Worm (Caenorhabditis elegans) whole organism, L1 larva: Measurements from ENCODE around the gene srd-2.

Source experiments
- C34B4.2 ChIP-seq: sonication (generic microtip); optimal IDR thresholded peaks from 2 replicates; lab custom pipeline; 2017; ENCODE audit warnings: mild to moderate bottlenecking, missing genetic modification characterization, missing compliant biosample characterization
- blmp-1 ChIP-seq: fragments of 150-350 bp; optimal IDR thresholded peaks from 2 replicates; lab custom pipeline; 2014; ENCODE audit warnings: missing biosample characterization, missing genetic modification characterization
- ceh-63 ChIP-seq: fragments of 200-800 bp; sonication (Bioruptor generic); optimal IDR thresholded peaks from 2 replicates; lab custom pipeline; 2018; ENCODE audit warnings: mild to moderate bottlenecking, missing genetic modification characterization, missing compliant biosample characterization
- ceh-82 ChIP-seq, 3 experiments: fragments of 150-350 bp in 1 of 3; sonication (generic microtip) in 2 of 3; optimal IDR thresholded peaks; 2 replicates each; lab custom pipeline; 2014 to 2017; ENCODE audit warnings: missing biosample characterization in 3 of 3, missing genetic modification characterization in 3 of 3
- ceh-90 ChIP-seq: sonication (generic microtip); optimal IDR thresholded peaks from 2 replicates; lab custom pipeline; 2016; ENCODE audit warnings: missing genetic modification characterization, missing compliant biosample characterization
- dsc-1 ChIP-seq: sonication (generic microtip); optimal IDR thresholded peaks from 2 replicates; lab custom pipeline; 2016; ENCODE audit warnings: mild to moderate bottlenecking, missing genetic modification characterization, missing compliant biosample characterization
- efl-1 ChIP-seq, 4 experiments: fragments of 150-350 bp; optimal IDR thresholded peaks in 3 of 4; peaks in 1 of 4; 1 replicate in 1 of 4; 2 replicates in 3 of 4; lab custom pipeline; 2014; ENCODE audit warnings: missing biosample characterization in 2 of 4, missing genetic modification characterization in 2 of 4, missing genetic modification reagents in 2 of 4
- egl-13 ChIP-seq: sonication (generic microtip); optimal IDR thresholded peaks from 2 replicates; lab custom pipeline; 2016; ENCODE audit warnings: missing genotype, missing genetic modification reagents, missing genetic modification characterization, missing compliant biosample characterization
- egl-27 ChIP-seq, 2 experiments: fragments of 150-350 bp in 1 of 2; sonication (generic microtip); optimal IDR thresholded peaks; 3 replicates each; lab custom pipeline; 2017 to 2018; ENCODE audit warnings: missing biosample characterization in 2 of 2, missing genetic modification characterization in 2 of 2, missing genetic modification reagents in 2 of 2
- elt-2 ChIP-seq: sonication (generic microtip); optimal IDR thresholded peaks from 2 replicates; lab custom pipeline; 2016; ENCODE audit warnings: missing genetic modification characterization, mild to moderate bottlenecking, inconsistent platforms, missing compliant biosample characterization, missing genetic modification reagents
- ets-5 ChIP-seq: fragments of 200-800 bp; sonication (Bioruptor generic); IDR thresholded peaks from 2 replicates; pipeline ENCODE4 v1.3.6; 2022; ENCODE audit warnings: missing genetic modification characterization, missing compliant biosample characterization
- fkh-10 ChIP-seq: sonication (generic microtip); optimal IDR thresholded peaks from 2 replicates; lab custom pipeline; 2017; ENCODE audit warnings: missing biosample characterization, missing genetic modification reagents, missing genetic modification characterization
- fos-1 ChIP-seq: fragments of 150-350 bp; optimal IDR thresholded peaks from 2 replicates; lab custom pipeline; 2014; ENCODE audit warnings: missing biosample characterization, missing genetic modification characterization
- hlh-4 ChIP-seq: sonication (generic microtip); optimal IDR thresholded peaks from 2 replicates; lab custom pipeline; 2016; ENCODE audit warnings: mild to moderate bottlenecking, missing genetic modification characterization, missing compliant biosample characterization
- lin-14 ChIP-seq: fragments of 200-800 bp; sonication (Bioruptor generic); optimal IDR thresholded peaks from 2 replicates; lab custom pipeline; 2018; ENCODE audit warnings: mild to moderate bottlenecking, missing genetic modification characterization, moderate library complexity, missing compliant biosample characterization
- lin-15B ChIP-seq: fragments of 150-350 bp; sonication (generic microtip); optimal IDR thresholded peaks from 3 replicates; lab custom pipeline; 2014; ENCODE audit warnings: missing biosample characterization, missing genetic modification characterization
- lin-35 ChIP-seq, 2 experiments: fragments of 150-350 bp; optimal IDR thresholded peaks; 2 replicates each; lab custom pipeline; 2014; ENCODE audit warnings: missing biosample characterization in 2 of 2, missing genetic modification characterization in 2 of 2, missing genetic modification reagents in 2 of 2
- lsy-2 ChIP-seq, 2 experiments: fragments of 150-350 bp; optimal IDR thresholded peaks; 2 replicates each; lab custom pipeline; 2014; ENCODE audit warnings: missing biosample characterization in 2 of 2, missing genetic modification characterization in 2 of 2
- mdl-1 ChIP-seq, 2 experiments: fragments of 150-350 bp; optimal IDR thresholded peaks; 2 replicates each; lab custom pipeline; 2014 to 2017; ENCODE audit warnings: missing biosample characterization in 2 of 2, missing genetic modification characterization in 2 of 2, inconsistent platforms in 1 of 2
- mef-2 ChIP-seq: fragments of 150-350 bp; optimal IDR thresholded peaks from 2 replicates; lab custom pipeline; 2014; ENCODE audit warnings: missing biosample characterization, missing genetic modification characterization
- nhr-11 ChIP-seq: fragments of 150-350 bp; optimal IDR thresholded peaks from 2 replicates; lab custom pipeline; 2014; ENCODE audit warnings: missing biosample characterization, missing genetic modification characterization
- nhr-19 ChIP-seq: fragments of 200-800 bp; sonication (Bioruptor generic); conservative IDR thresholded peaks from 2 replicates; pipeline ENCODE4 v1.3.6; 2022; ENCODE audit warnings: missing genetic modification characterization, missing compliant biosample characterization
- nhr-47 ChIP-seq: sonication (generic microtip); optimal IDR thresholded peaks from 2 replicates; lab custom pipeline; 2016; ENCODE audit warnings: mild to moderate bottlenecking, missing genetic modification characterization, moderate library complexity, missing compliant biosample characterization
- nhr-71 ChIP-seq: sonication (generic microtip); optimal IDR thresholded peaks from 2 replicates; lab custom pipeline; 2016; ENCODE audit warnings: mild to moderate bottlenecking, missing genetic modification characterization, moderate library complexity, missing compliant biosample characterization
- nhr-76 ChIP-seq: sonication (generic microtip); optimal IDR thresholded peaks from 2 replicates; lab custom pipeline; 2017; ENCODE audit warnings: missing biosample characterization, missing genetic modification characterization
- nhr-77 ChIP-seq: fragments of 150-350 bp; optimal IDR thresholded peaks from 2 replicates; lab custom pipeline; 2014; ENCODE audit warnings: missing biosample characterization, missing genetic modification characterization
- nhr-90 ChIP-seq: sonication (generic microtip); optimal IDR thresholded peaks from 2 replicates; lab custom pipeline; 2016; ENCODE audit warnings: mild to moderate bottlenecking, missing genetic modification characterization, missing compliant biosample characterization; ENCODE audit not compliant: poor library complexity
- pqm-1 ChIP-seq: sonication (generic microtip); optimal IDR thresholded peaks from 3 replicates; lab custom pipeline; 2017; ENCODE audit warnings: missing biosample characterization, missing genetic modification characterization
- rnt-1 ChIP-seq: sonication (generic microtip); optimal IDR thresholded peaks from 2 replicates; lab custom pipeline; 2016; ENCODE audit warnings: mild to moderate bottlenecking, missing genetic modification characterization, moderate library complexity, missing compliant biosample characterization
- snu-23 ChIP-seq: sonication (generic microtip); optimal IDR thresholded peaks from 2 replicates; lab custom pipeline; 2016; ENCODE audit warnings: missing genetic modification characterization, missing compliant biosample characterization
- swsn-7 ChIP-seq: sonication (generic microtip); optimal IDR thresholded peaks from 2 replicates; lab custom pipeline; 2016; ENCODE audit warnings: missing genetic modification characterization, missing compliant biosample characterization
- unc-130 ChIP-seq: fragments of 150-350 bp; optimal IDR thresholded peaks from 2 replicates; lab custom pipeline; 2017; ENCODE audit warnings: missing biosample characterization, missing genetic modification characterization, inconsistent platforms
- unc-30 ChIP-seq: sonication (generic microtip); optimal IDR thresholded peaks from 2 replicates; lab custom pipeline; 2017; ENCODE audit warnings: missing biosample characterization, missing genetic modification characterization
- unc-62 ChIP-seq: fragments of 150-350 bp; optimal IDR thresholded peaks from 2 replicates; lab custom pipeline; 2014; ENCODE audit warnings: missing biosample characterization, missing genetic modification reagents, missing genetic modification characterization
- vab-15 ChIP-seq: sonication (generic microtip); optimal IDR thresholded peaks from 2 replicates; lab custom pipeline; 2017; ENCODE audit warnings: missing genotype, mild to moderate bottlenecking, missing genetic modification characterization, missing compliant biosample characterization
- zip-4 ChIP-seq: fragments of 200-800 bp; sonication (Bioruptor generic); optimal IDR thresholded peaks from 2 replicates; lab custom pipeline; 2018; ENCODE audit warnings: mild to moderate bottlenecking, missing genetic modification characterization, moderate library complexity, missing compliant biosample characterization
- ztf-11 ChIP-seq, 2 experiments: sonication (generic microtip); optimal IDR thresholded peaks; 2 replicates each; lab custom pipeline; 2016 to 2017; ENCODE audit warnings: missing genetic modification characterization in 2 of 2, missing biosample characterization in 1 of 2, missing compliant biosample characterization in 1 of 2

Gene srd-2

DNA sequence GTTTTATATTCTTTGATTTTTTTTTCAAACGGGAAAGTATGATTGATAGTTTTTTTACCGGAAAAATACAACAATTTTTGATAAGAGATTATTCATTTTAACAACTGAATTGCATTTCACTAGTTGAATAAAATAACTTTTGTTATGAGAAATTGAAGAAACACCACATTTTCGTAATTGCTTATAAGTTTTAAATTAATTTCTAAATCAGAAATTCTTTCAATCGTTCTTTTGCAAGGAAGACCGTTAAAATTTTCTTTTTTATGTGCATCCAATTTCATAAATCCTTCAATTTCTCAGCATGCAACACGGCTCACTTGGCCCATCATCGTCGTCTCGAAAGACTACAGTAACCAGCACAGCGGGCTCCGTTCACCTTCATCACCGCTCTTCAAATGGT is 34.9 kb upstream of the srd-2 start, which contains the start of gene plc-3:
TSS of gene plc-3 (plus strand) at position 301 of the 400 bp plus-strand sequence.
- no peak for TF ChIP-seq C34B4.2
- no peak for TF ChIP-seq hlh-4 (tag; lab: Kevin White, UChicago)
- TF ChIP-seq lin-15B (tag; lab: Kevin White, UChicago), result no peak
- TF ChIP-seq mef-2 (tag; lab: Kevin White, UChicago), result no peak
- no peak for TF ChIP-seq nhr-90 (tag; lab: Kevin White, UChicago)
- no peak for TF ChIP-seq zip-4 (GFP tag; lab: Kevin White, UChicago)
- no peak for TF ChIP-seq unc-62 (GFP tag; lab: Kevin White, UChicago)
- no peak for TF ChIP-seq efl-1 (optimal IDR thresholded peaks at IDR 0.05; lab: Kevin White, UChicago)
- TF ChIP-seq efl-1 (GFP tag; optimal IDR thresholded peaks at IDR 0.05 in 1 of 2; lab: Kevin White, UChicago), result peak in 1 of 2 experiments; percentile 38

DNA sequence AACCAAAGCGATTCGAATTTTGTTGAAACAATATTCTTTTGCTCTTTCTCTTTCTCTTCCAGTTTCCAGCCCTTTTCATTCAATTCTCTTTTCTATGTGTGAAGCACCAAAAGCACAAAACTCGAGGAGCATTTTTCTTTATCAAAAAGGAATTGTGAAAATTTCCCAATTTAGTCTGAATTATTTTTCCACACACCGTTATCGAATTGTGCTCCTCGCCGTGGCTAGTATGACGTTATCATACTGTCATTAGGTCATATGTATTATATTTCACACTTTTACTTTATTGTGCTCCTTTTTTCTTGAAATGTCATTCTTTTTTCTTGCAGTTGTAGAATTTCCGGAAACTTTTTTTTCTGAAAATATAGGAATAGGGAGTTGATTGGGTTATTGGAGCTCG is 33.9 kb upstream of the srd-2 start:
- TF ChIP-seq swsn-7 (tag; lab: Kevin White, UChicago) (no peak), C34B4.2 (no peak), elt-2 (tag; lab: Kevin White, UChicago) (peak; percentile 68), ceh-82 (tag; optimal IDR thresholded peaks at IDR 0.05; lab: Kevin White, UChicago) (no peak), nhr-77 (tag; lab: Kevin White, UChicago) (no peak), egl-13 (tag; lab: Kevin White, UChicago) (no peak)

DNA sequence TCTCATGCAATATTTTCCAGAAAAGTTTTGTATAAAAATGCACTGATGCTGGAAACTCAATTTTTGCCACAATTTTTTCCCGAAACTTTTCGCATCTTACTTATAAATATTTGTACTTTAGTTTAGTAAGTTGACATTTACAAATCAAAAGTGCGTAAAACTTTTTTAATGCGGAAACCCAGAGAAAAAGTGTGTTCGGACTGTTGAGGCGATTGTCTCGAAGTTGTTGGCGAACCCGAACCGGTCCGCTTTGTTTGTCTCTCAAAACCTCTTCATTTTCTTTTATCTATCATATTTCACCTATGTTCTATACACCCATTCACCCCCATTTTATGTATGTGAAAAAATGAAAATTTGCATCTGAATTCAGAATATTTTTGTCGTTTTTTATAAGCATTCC is 32.9 kb upstream of the srd-2 start:
- TF ChIP-seq lin-14 (GFP tag; lab: Kevin White, UChicago), result peak; percentile 66
- TF ChIP-seq nhr-47 (tag; lab: Kevin White, UChicago), result no peak
- TF ChIP-seq blmp-1 (tag; lab: Kevin White, UChicago), result peak; percentile 26
- TF ChIP-seq fkh-10 (GFP tag; lab: Kevin White, UChicago), result no peak

DNA sequence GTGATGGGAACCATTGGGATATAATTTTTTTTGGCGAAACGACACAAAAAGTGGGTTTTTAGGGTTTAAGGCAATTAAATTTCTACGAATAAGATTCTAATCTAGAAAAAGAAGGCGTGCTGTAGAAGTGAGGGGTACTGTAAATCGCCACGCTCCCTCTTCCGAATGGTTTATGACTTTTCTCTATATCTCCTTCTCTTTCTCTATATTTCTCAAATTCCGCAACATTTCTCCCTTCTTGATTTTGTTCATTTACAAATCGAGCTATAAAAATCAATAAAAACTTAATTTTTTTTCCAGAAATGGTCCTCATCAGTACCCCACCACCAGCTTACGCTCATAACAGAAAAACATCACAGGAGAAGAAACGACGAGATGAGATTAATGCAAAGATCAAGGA is 30.5 kb upstream of the srd-2 start, which contains the start of gene ref-1:
TSS of gene ref-1 (plus strand) at position 301 of the 400 bp plus-strand sequence.
- TF ChIP-seq efl-1 (optimal IDR thresholded peaks at IDR 0.05; lab: Kevin White, UChicago), result no peak
- TF ChIP-seq efl-1 (GFP tag; optimal IDR thresholded peaks at IDR 0.05 in 1 of 2; lab: Kevin White, UChicago), result peak in 1 of 2 experiments; percentile 54
- no peak for TF ChIP-seq egl-27 (tag; optimal IDR thresholded peaks at IDR 0.05; lab: Kevin White, UChicago)
- TF ChIP-seq, all 84 proteins: peak for 1

DNA sequence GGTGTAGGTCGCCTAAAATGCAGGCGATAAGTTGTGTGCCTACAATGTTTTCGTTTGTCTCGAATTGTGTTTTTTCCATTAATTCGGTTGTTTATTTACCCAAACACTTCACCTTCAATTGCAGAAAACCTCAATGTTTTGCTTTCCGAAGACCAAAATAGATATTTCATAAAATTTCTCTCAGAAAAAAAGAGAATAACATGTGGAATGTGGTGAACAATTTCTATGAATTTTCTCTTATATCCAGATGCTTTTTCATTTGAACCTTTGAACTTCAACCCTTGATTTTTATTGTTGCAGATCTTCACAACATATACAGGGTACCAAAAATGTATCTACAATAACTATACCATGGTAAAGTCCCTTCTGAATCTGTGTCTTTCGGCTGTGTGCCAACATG is 18.7 kb upstream of the srd-2 start, which contains the start of gene T01E8.1:
TSS of gene T01E8.1 (plus strand) at position 301 of the 400 bp plus-strand sequence.
- TF ChIP-seq nhr-76 (tag; lab: Kevin White, UChicago), result no peak
- TF ChIP-seq ets-5 (GFP tag; lab: Robert Waterston, UW), result no peak
- TF ChIP-seq ceh-90 (tag; lab: Kevin White, UChicago), result no peak
- TF ChIP-seq vab-15 (tag; lab: Kevin White, UChicago), result no peak
- TF ChIP-seq swsn-7 (tag; lab: Kevin White, UChicago), result no peak
- no peak for TF ChIP-seq fos-1 (tag; lab: Kevin White, UChicago)
- TF ChIP-seq dsc-1 (tag; lab: Kevin White, UChicago), result peak; percentile 37
- TF ChIP-seq, all 84 proteins: peak for 1

DNA sequence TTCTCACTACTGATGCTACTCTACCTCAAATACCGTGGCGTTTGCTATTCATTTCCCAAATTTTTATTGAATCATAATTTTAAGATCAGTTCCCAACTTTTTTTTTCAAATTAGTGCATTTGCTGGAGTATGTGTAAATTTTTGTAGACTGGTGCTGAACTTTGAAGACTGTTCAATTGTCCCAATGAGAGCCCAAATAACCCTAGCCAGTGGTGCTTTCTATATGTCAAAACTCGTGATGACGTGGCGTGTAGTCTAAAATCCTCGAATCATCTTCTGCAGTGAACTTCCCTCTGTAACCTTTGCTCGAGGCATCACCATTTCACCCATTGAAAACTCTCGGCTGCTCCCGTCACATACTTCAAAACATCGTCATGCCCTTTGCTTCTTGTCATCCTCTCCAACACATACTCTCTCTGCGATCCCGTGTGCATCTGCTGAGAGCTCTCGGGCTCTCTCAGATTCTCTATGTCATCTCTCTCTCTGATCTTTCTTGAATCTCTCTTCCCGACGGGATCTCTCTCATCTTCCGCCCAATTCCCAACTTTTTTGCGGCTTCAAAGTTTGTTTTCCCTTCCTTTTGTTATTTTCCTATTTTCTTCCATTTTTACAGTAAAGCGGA is 16.8 kb upstream of the srd-2 start:
- TF ChIP-seq nhr-71 (tag; lab: Kevin White, UChicago) (peak; percentile 51), lin-14 (GFP tag; lab: Kevin White, UChicago) (peak; percentile 46), pqm-1 (no peak), ceh-63 (GFP tag; lab: Kevin White, UChicago) (no peak), dsc-1 (tag; lab: Kevin White, UChicago) (peak; percentile 28), unc-30 (tag; lab: Kevin White, UChicago) (no peak), blmp-1 (tag; lab: Kevin White, UChicago) (no peak), rnt-1 (peak; percentile 74), unc-130 (peak; percentile 47), nhr-11 (peak; percentile 42), lsy-2 (tag; optimal IDR thresholded peaks at IDR 0.05; lab: Kevin White, UChicago) (peak in 1 of 2 experiments; percentile 23), snu-23 (GFP tag; lab: Kevin White, UChicago) (peak; percentile 43), ztf-11 (tag; optimal IDR thresholded peaks at IDR 0.05; lab: Kevin White, UChicago) (no peak), nhr-47 (tag; lab: Kevin White, UChicago) (no peak), lin-35 (GFP tag; optimal IDR thresholded peaks at IDR 0.05; lab: Kevin White, UChicago) (no peak), mdl-1 (tag; optimal IDR thresholded peaks at IDR 0.05; lab: Kevin White, UChicago) (peak in 1 of 2 experiments; percentile 24), nhr-19 (GFP tag; lab: Robert Waterston, UW) (0 out of 2 replicates have a peak, but pooled peaks have one; percentile 10), efl-1 (optimal IDR thresholded peaks at IDR 0.05; lab: Kevin White, UChicago) (no peak), efl-1 (GFP tag; optimal IDR thresholded peaks at IDR 0.05 in 1 of 2; lab: Kevin White, UChicago) (peak in 1 of 2 experiments; percentile 47)
